Fruit fly (Drosophila melanogaster): ENCODE measurements around the gene Phlpp.

The Phlpp gene

DNA sequence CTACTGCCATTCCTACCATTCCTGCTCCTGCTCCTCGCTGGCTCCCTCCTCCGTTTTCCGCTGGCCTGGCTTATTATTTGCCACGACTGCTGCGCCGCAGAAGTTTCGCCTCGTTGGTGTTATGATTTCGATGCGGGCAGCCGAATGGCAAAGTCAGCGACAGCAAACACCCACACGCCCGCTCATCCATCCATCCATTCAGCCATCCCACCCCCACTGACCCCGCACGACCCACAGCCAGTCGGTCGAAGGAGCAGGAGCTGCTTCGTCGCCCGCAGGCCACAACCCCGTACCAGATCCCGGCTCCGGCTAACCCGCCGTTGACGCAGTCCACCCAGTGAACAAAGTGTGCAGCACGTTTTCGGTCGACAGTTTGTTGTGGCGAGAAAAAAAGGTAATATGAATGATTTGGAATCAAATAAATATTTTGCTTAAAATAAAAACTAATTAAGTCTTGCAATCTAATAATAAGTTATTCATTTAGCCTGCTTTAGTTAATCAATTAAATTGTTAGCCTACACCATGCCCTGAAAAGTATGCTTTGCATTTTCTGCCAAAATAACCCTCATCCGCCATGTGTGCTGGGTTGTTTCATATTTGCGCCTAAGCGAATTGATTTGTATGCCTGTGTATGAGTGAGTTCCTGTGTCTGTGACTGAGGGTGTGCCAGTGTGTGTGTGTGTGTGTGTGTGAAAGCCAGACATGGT, 32.3 kb upstream of the Phlpp start (continued):
- TF ChIP-seq croc (GFP tag; conservative IDR thresholded peaks at IDR 0.05) = peak; percentile 20; the same call in 2 of the 3 replicates
- TF ChIP-seq Hr51 (GFP tag; optimal IDR thresholded peaks at IDR 0.05) = peak; percentile 8 to 60
- TF ChIP-seq fd64A (GFP tag; optimal IDR thresholded peaks at IDR 0.05) = no peak
- no peak for TF ChIP-seq CG1647 (GFP tag; optimal IDR thresholded peaks at IDR 0.05)
- TF ChIP-seq fru (optimal IDR thresholded peaks at IDR 0.05) = no peak
- TF ChIP-seq ci (GFP tag; IDR thresholded peaks at IDR 0.05) = no peak
- TF ChIP-seq gcm2 (GFP tag; optimal IDR thresholded peaks at IDR 0.05) = no peak
- TF ChIP-seq CG15514 (GFP tag; optimal IDR thresholded peaks at IDR 0.05) = peak; percentile 43
- TF ChIP-seq corto (GFP tag; optimal IDR thresholded peaks at IDR 0.05) = no peak
- TF ChIP-seq nerfin-2 (GFP tag; IDR thresholded peaks at IDR 0.05; ENCODE audit: partially characterized antibody) = no peak
- no peak for TF ChIP-seq jigr1 (GFP tag; IDR thresholded peaks at IDR 0.05)
- TF ChIP-seq Opbp (GFP tag; IDR thresholded peaks at IDR 0.05; ENCODE audit: partially characterized antibody) = no peak
- TF ChIP-seq Tbp (GFP tag; optimal IDR thresholded peaks at IDR 0.05) = no peak
- no peak for TF ChIP-seq CG17328 (GFP tag; IDR thresholded peaks at IDR 0.05)
- TF ChIP-seq ab (GFP tag; optimal IDR thresholded peaks at IDR 0.05) = no peak
- no peak for TF ChIP-seq CG16815 (GFP tag; optimal IDR thresholded peaks at IDR 0.05)
- TF ChIP-seq oc (tag; optimal IDR thresholded peaks at IDR 0.05) = no peak
- peak; percentile 34 for TF ChIP-seq Blimp-1 (GFP tag; optimal IDR thresholded peaks at IDR 0.05)
- no peak for TF ChIP-seq ssp (GFP tag; IDR thresholded peaks at IDR 0.05)
- TF ChIP-seq CoRest (tag; optimal IDR thresholded peaks at IDR 0.05) = peak; percentile 70
- TF ChIP-seq MBD-R2 (GFP tag; IDR thresholded peaks at IDR 0.05) = no peak
- TF ChIP-seq CG1529 (GFP tag; optimal IDR thresholded peaks at IDR 0.05) = no peak
- TF ChIP-seq CG10959 (GFP tag; IDR thresholded peaks at IDR 0.05) = no peak
- TF ChIP-seq Gug (GFP tag; IDR thresholded peaks at IDR 0.05) = peak; percentile 9; the same call in 1 of the 4 replicates
- TF ChIP-seq ac (GFP tag; optimal IDR thresholded peaks at IDR 0.05) = no peak
- TF ChIP-seq CG42726 (GFP tag; IDR thresholded peaks at IDR 0.05; ENCODE audit: partially characterized antibody) = no peak
- peak; percentile 0 for TF ChIP-seq Dip3 (GFP tag; optimal IDR thresholded peaks at IDR 0.05)
- TF ChIP-seq CG8359 (GFP tag; optimal IDR thresholded peaks at IDR 0.05; ENCODE audit: borderline replicate concordance) = no peak
- TF ChIP-seq hb (GFP tag; IDR thresholded peaks at IDR 0.05; ENCODE audit: partially characterized antibody) = no peak
- no peak for TF ChIP-seq CG16813 (GFP tag; IDR thresholded peaks at IDR 0.05; ENCODE audit: partially characterized antibody)
- TF ChIP-seq sob (GFP tag; IDR thresholded peaks at IDR 0.05) = peak; percentile 35; the same call in 1 of the 2 replicates
- no peak for TF ChIP-seq gsb (GFP tag; IDR thresholded peaks at IDR 0.05)
- TF ChIP-seq lab (GFP tag; optimal IDR thresholded peaks at IDR 0.05) = peak; percentile 88
- TF ChIP-seq CG1024 (GFP tag; IDR thresholded peaks at IDR 0.05) = no peak
- TF ChIP-seq Abd-B (GFP tag; optimal IDR thresholded peaks at IDR 0.05) = no peak
- TF ChIP-seq CG12744 (GFP tag; optimal IDR thresholded peaks at IDR 0.05) = peak; percentile 31
- TF ChIP-seq Fer2 (tag; optimal IDR thresholded peaks at IDR 0.05) = peak; percentile 33
- TF ChIP-seq lola (GFP tag; optimal IDR thresholded peaks at IDR 0.05) = no peak
- no peak for TF ChIP-seq unc-4 (GFP tag; IDR thresholded peaks at IDR 0.05; ENCODE audit: partially characterized antibody)
- no peak for TF ChIP-seq CG10274 (GFP tag; optimal IDR thresholded peaks at IDR 0.05)
- peak; percentile 56 for TF ChIP-seq phol (tag; optimal IDR thresholded peaks at IDR 0.05)
- no peak for TF ChIP-seq ap (GFP tag; IDR thresholded peaks at IDR 0.05)
- TF ChIP-seq nerfin-1 (tag; optimal IDR thresholded peaks at IDR 0.05) = peak; percentile 14
- peak; percentile 11 for TF ChIP-seq eyg (GFP tag; optimal IDR thresholded peaks at IDR 0.05)
- TF ChIP-seq CG17802 (tag; optimal IDR thresholded peaks at IDR 0.05) = no peak
- TF ChIP-seq CG4617 (GFP tag; optimal IDR thresholded peaks at IDR 0.05; ENCODE audit: borderline replicate concordance) = no peak
- peak; percentile 6 for TF ChIP-seq Usf (GFP tag; optimal IDR thresholded peaks at IDR 0.05)
- TF ChIP-seq CG3995 (GFP tag; optimal IDR thresholded peaks at IDR 0.05) = no peak
- TF ChIP-seq Med (GFP tag) = peak; percentile 80

Measured in whole organism, embryonic.